Fruit fly (Drosophila melanogaster) whole organism, embryonic: ENCODE data around the gene CG13409.
A peak's percentile ranks its signal among the peaks of the same experiment; 100 is the strongest.

ENCODE experiments used
- Atf-2 ChIP-seq: fragments of 200-800 bp; sonication (Bioruptor generic); optimal IDR thresholded peaks from 2 replicates; lab custom pipeline; 2016; ENCODE audit warnings: missing biosample characterization, missing genetic modification characterization
- Atf6 ChIP-seq: fragments of 200-800 bp; sonication (Bioruptor generic); IDR thresholded peaks from 2 replicates; pipeline ENCODE4 v1.3.6; 2022; ENCODE audit warnings: missing biosample characterization, missing genetic modification characterization
- Bgb ChIP-seq: fragments of 200-800 bp; sonication (Bioruptor generic); IDR thresholded peaks from 2 replicates; pipeline ENCODE4 v1.3.6; 2022; ENCODE audit warnings: missing biosample characterization, missing genetic modification characterization; ENCODE audit not compliant: partially characterized antibody
- CG10654 ChIP-seq: fragments of 200-800 bp; sonication (Bioruptor generic); optimal IDR thresholded peaks from 2 replicates; lab custom pipeline; 2016; ENCODE audit warnings: missing biosample characterization, missing genetic modification characterization
- CG12391 ChIP-seq: fragments of 200-800 bp; sonication (Bioruptor generic); optimal IDR thresholded peaks from 3 replicates; lab custom pipeline; 2018; ENCODE audit warnings: missing biosample characterization, mild to moderate bottlenecking, missing genetic modification characterization, moderate library complexity
- CG12659 ChIP-seq: fragments of 200-800 bp; sonication (Bioruptor generic); optimal IDR thresholded peaks from 3 replicates; lab custom pipeline; 2017; ENCODE audit warnings: mild to moderate bottlenecking, missing biosample characterization, missing genetic modification reagents, missing genetic modification characterization
- CG12744 ChIP-seq: fragments of 200-800 bp; sonication (Bioruptor generic); optimal IDR thresholded peaks from 2 replicates; lab custom pipeline; 2016; ENCODE audit warnings: missing biosample characterization, missing genetic modification characterization
- CG16813 ChIP-seq: fragments of 200-800 bp; sonication (Bioruptor generic); IDR thresholded peaks from 3 replicates; pipeline ENCODE4 v1.3.6; 2022; ENCODE audit warnings: missing biosample characterization, missing genetic modification characterization; ENCODE audit not compliant: partially characterized antibody
- CG17612 ChIP-seq: fragments of 200-800 bp; sonication (Bioruptor generic); IDR thresholded peaks from 2 replicates; pipeline ENCODE4 v1.3.6; 2022; ENCODE audit warnings: missing biosample characterization, missing genetic modification characterization
- CG2712 ChIP-seq: fragments of 200-800 bp; optimal IDR thresholded peaks from 3 replicates; lab custom pipeline; 2019; ENCODE audit warnings: missing biosample characterization, mild to moderate bottlenecking, missing genetic modification characterization, moderate library complexity
- CG32532 ChIP-seq: fragments of 200-800 bp; sonication (Bioruptor generic); IDR thresholded peaks from 2 replicates; pipeline ENCODE4 v1.3.6; 2022; ENCODE audit warnings: missing biosample characterization, missing genetic modification characterization
- CG32767 ChIP-seq: fragments of 200-800 bp; sonication (Bioruptor generic); IDR thresholded peaks from 2 replicates; pipeline ENCODE4 v1.3.6; 2022; ENCODE audit warnings: missing biosample characterization, missing genetic modification characterization
- CG42726 ChIP-seq: fragments of 200-800 bp; sonication (Bioruptor generic); IDR thresholded peaks from 2 replicates; pipeline ENCODE4 v1.3.6; 2022; ENCODE audit warnings: missing biosample characterization, missing genetic modification characterization; ENCODE audit not compliant: partially characterized antibody
- CG43689 ChIP-seq: fragments of 200-800 bp; sonication (Bioruptor generic); IDR thresholded peaks from 2 replicates; pipeline ENCODE4 v1.3.6; 2022; ENCODE audit warnings: missing biosample characterization, missing genetic modification characterization
- CG4404 ChIP-seq: fragments of 200-800 bp; sonication (Bioruptor generic); IDR thresholded peaks from 2 replicates; pipeline ENCODE4 v1.3.6; 2022; ENCODE audit warnings: missing biosample characterization, missing genetic modification characterization
- CG4617 ChIP-seq: fragments of 200-800 bp; sonication (Bioruptor generic); optimal IDR thresholded peaks from 3 replicates; lab custom pipeline; 2016; ENCODE audit warnings: missing biosample characterization, missing genetic modification characterization, borderline replicate concordance
- CG6683 ChIP-seq: fragments of 200-800 bp; sonication (Bioruptor generic); optimal IDR thresholded peaks from 2 replicates; lab custom pipeline; 2017; ENCODE audit warnings: missing biosample characterization, mild to moderate bottlenecking, missing genetic modification characterization, missing genetic modification reagents
- CG9609 ChIP-seq: fragments of 200-800 bp; sonication (Bioruptor generic); optimal IDR thresholded peaks from 3 replicates; lab custom pipeline; 2016; ENCODE audit warnings: missing biosample characterization, missing genetic modification characterization
- CHES-1-like ChIP-seq: fragments of 200-800 bp; sonication (Bioruptor generic); optimal IDR thresholded peaks from 2 replicates; lab custom pipeline; 2016; ENCODE audit warnings: missing biosample characterization, missing genetic modification characterization
- D19B ChIP-seq: fragments of 200-800 bp; sonication (Bioruptor generic); optimal IDR thresholded peaks from 2 replicates; lab custom pipeline; 2017; ENCODE audit warnings: missing biosample characterization, mild to moderate bottlenecking, missing genetic modification characterization
- Gsc ChIP-seq: fragments of 200-800 bp; sonication (Bioruptor generic); IDR thresholded peaks from 2 replicates; pipeline ENCODE4 v1.3.6; 2022; ENCODE audit warnings: missing biosample characterization, missing genetic modification characterization
- HLH4C ChIP-seq: fragments of 200-800 bp; sonication (Bioruptor generic); IDR thresholded peaks from 3 replicates; pipeline ENCODE4 v1.3.6; 2022; ENCODE audit warnings: missing biosample characterization, missing genetic modification characterization; ENCODE audit not compliant: partially characterized antibody
- HLH54F ChIP-seq: fragments of 200-800 bp; sonication (Bioruptor generic); optimal IDR thresholded peaks from 3 replicates; lab custom pipeline; 2016; ENCODE audit warnings: missing biosample characterization, missing genetic modification characterization
- Meics ChIP-seq: fragments of 200-800 bp; sonication (Bioruptor generic); optimal IDR thresholded peaks from 2 replicates; lab custom pipeline; 2017; ENCODE audit warnings: missing biosample characterization, mild to moderate bottlenecking, missing genetic modification characterization
- Myb ChIP-seq: fragments of 200-800 bp; sonication (Bioruptor generic); optimal IDR thresholded peaks from 2 replicates; lab custom pipeline; 2016; ENCODE audit warnings: missing biosample characterization, missing genetic modification characterization
- NC2α ChIP-seq: fragments of 200-800 bp; sonication (Bioruptor generic); optimal IDR thresholded peaks from 2 replicates; lab custom pipeline; 2016; ENCODE audit warnings: missing biosample characterization, missing genetic modification characterization
- NFAT ChIP-seq: fragments of 200-800 bp; sonication (Bioruptor generic); IDR thresholded peaks from 2 replicates; pipeline ENCODE4 v1.3.6; 2022; ENCODE audit warnings: missing biosample characterization, missing genetic modification characterization
- Trl ChIP-seq, 3 experiments: fragments of >200 bp in 2 of 3; fragments of 200-800 bp in 1 of 3; sonication (Bioruptor generic) in 1 of 3; optimal IDR thresholded peaks; 2 replicates in 1 of 3; 3 replicates in 2 of 3; lab custom pipeline; 2016 to 2017; ENCODE audit warnings: missing biosample characterization in 1 of 3, missing genetic modification characterization in 1 of 3
- aop ChIP-seq: fragments of 200-800 bp; sonication (Bioruptor generic); IDR thresholded peaks from 2 replicates; pipeline ENCODE4 v1.3.6; 2022; ENCODE audit warnings: missing biosample characterization, missing genetic modification characterization
- croc ChIP-seq: fragments of 200-800 bp; sonication (Bioruptor generic); conservative IDR thresholded peaks from 3 replicates; pipeline ENCODE4 v1.3.6; 2022; ENCODE audit warnings: missing biosample characterization, missing genetic modification characterization
- jigr1 ChIP-seq: fragments of 200-800 bp; sonication (Bioruptor generic); IDR thresholded peaks from 3 replicates; pipeline ENCODE4 v1.3.6; 2022; ENCODE audit warnings: missing biosample characterization, missing genetic modification characterization
- mirr ChIP-seq: fragments of 200-800 bp; sonication (Bioruptor generic); optimal IDR thresholded peaks from 3 replicates; lab custom pipeline; 2018; ENCODE audit warnings: missing biosample characterization, mild to moderate bottlenecking, missing genetic modification characterization
- nmo ChIP-seq: fragments of 200-800 bp; sonication (Bioruptor generic); optimal IDR thresholded peaks from 2 replicates; lab custom pipeline; 2018; ENCODE audit warnings: missing biosample characterization, mild to moderate bottlenecking, missing genetic modification characterization, moderate library complexity
- pfk ChIP-seq: fragments of 200-800 bp; sonication (Bioruptor generic); optimal IDR thresholded peaks from 2 replicates; lab custom pipeline; 2018; ENCODE audit warnings: missing biosample characterization, mild to moderate bottlenecking, missing genetic modification characterization, moderate library complexity
- rib ChIP-seq: fragments of 200-800 bp; sonication (Bioruptor generic); IDR thresholded peaks from 2 replicates; pipeline ENCODE4 v1.3.6; 2022; ENCODE audit warnings: missing biosample characterization, missing genetic modification characterization
- schlank ChIP-seq: fragments of 200-800 bp; sonication (Bioruptor generic); optimal IDR thresholded peaks from 2 replicates; lab custom pipeline; 2018; ENCODE audit warnings: missing biosample characterization, mild to moderate bottlenecking, missing genetic modification characterization
- sna ChIP-seq: fragments of 200-800 bp; sonication (Bioruptor generic); IDR thresholded peaks from 2 replicates; pipeline ENCODE4 v1.3.6; 2022; ENCODE audit warnings: missing biosample characterization, missing genetic modification characterization; ENCODE audit not compliant: partially characterized antibody
- stwl ChIP-seq: fragments of 200-800 bp; sonication (Bioruptor generic); optimal IDR thresholded peaks from 3 replicates; lab custom pipeline; 2018; ENCODE audit warnings: missing biosample characterization, mild to moderate bottlenecking, missing genetic modification characterization, moderate library complexity
- ttk ChIP-seq: fragments of 200-800 bp; sonication (Bioruptor generic); IDR thresholded peaks from 2 replicates; pipeline ENCODE4 v2.1.2; 2022; ENCODE audit warnings: missing biosample characterization, missing genetic modification characterization
- unc-4 ChIP-seq: fragments of 200-800 bp; sonication (Bioruptor generic); IDR thresholded peaks from 2 replicates; pipeline ENCODE4 v1.3.6; 2022; ENCODE audit warnings: missing biosample characterization, missing genetic modification characterization; ENCODE audit not compliant: partially characterized antibody

CG13409 gene

DNA sequence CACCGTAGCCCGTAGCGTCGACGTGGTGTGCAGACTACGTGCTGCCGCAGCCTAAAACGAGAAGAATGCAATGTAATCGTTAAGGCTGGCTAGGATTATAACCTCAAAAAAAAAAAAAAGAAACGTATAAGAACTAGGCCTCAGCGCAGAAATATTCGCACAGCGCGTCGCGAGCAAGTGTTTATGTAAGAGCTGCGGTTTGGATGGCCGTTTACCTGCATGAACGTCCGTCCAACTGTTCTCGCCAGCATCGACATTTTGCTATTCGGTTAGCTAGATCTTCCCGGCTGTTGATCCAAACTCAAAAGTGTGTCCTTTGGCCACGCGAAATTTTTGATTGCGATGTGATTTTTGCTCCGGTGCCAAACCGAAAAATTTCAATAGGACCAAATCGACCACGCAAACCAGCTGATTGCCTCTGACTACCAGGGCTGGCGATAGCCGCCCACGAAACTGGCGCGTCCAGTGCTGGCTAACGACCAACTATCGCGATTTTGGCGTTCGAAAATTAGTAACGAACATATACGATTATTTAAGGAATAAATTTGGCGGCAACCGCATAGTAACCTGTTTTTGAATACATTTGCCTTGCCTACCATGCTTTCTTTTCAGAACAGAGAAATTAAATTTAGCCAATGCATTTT, 12.8 kb downstream of the CG13409 start, which contains the start of gene Idh3b (continued):
- TF ChIP-seq schlank (tag; lab: Kevin White, UChicago): peak; percentile 24
- peak; percentile 84 for TF ChIP-seq CHES-1-like (GFP tag; lab: Kevin White, UChicago)
- peak; percentile 88 for TF ChIP-seq Myb
- no peak for TF ChIP-seq mirr (GFP tag; lab: Kevin White, UChicago)
- TF ChIP-seq sna (GFP tag; lab: Robert Waterston, UW): peak; percentile 95
- peak; percentile 44; the same call in 1 of the 2 replicates for TF ChIP-seq CG4404 (GFP tag; lab: Robert Waterston, UW)
- TF ChIP-seq Trl (optimal IDR thresholded peaks at IDR 0.05; lab: Kevin White, UChicago): no peak
- TF ChIP-seq Trl (GFP tag; optimal IDR thresholded peaks at IDR 0.05; lab: Kevin White, UChicago): peak; percentile 78
- TF ChIP-seq unc-4 (GFP tag; lab: Robert Waterston, UW): peak; percentile 97
- peak; percentile 78 for TF ChIP-seq CG12659 (GFP tag; lab: Kevin White, UChicago)
- peak; percentile 64 for TF ChIP-seq CG12391 (tag; lab: Kevin White, UChicago)
- TF ChIP-seq CG32532 (GFP tag; lab: Robert Waterston, UW): peak; percentile 85
- no peak for TF ChIP-seq ttk (GFP tag; lab: Robert Waterston, UW)
- peak; percentile 57 for TF ChIP-seq CG9609 (GFP tag; lab: Kevin White, UChicago)
- TF ChIP-seq CG16813 (GFP tag; lab: Robert Waterston, UW): peak; percentile 92
- TF ChIP-seq rib (GFP tag; lab: Robert Waterston, UW): 0 out of 2 replicates have a peak, but pooled peaks have one; percentile 57
- TF ChIP-seq HLH4C (GFP tag; lab: Robert Waterston, UW): peak; percentile 84
- no peak for TF ChIP-seq nmo (GFP tag; lab: Kevin White, UChicago)
- peak; percentile 56 for TF ChIP-seq Atf6 (GFP tag; lab: Robert Waterston, UW)
- TF ChIP-seq CG6683 (GFP tag; lab: Kevin White, UChicago): no peak
- peak; percentile 62 for TF ChIP-seq CG2712
- no peak; the same call in 2 of the 3 replicates for TF ChIP-seq jigr1 (GFP tag; lab: Robert Waterston, UW)
- no peak; the same call in 1 of the 2 replicates for TF ChIP-seq CG42726 (GFP tag; lab: Robert Waterston, UW)
- TF ChIP-seq croc (GFP tag; lab: Robert Waterston, UW): peak; percentile 30; the same call in 1 of the 3 replicates
- TF ChIP-seq pfk: peak; percentile 42
- TF ChIP-seq CG32767 (GFP tag; lab: Robert Waterston, UW): no peak
- peak; percentile 64 for TF ChIP-seq CG4617 (GFP tag; lab: Kevin White, UChicago)
- peak; percentile 70 for TF ChIP-seq HLH54F (GFP tag; lab: Kevin White, UChicago)
- peak; percentile 86 for TF ChIP-seq stwl (tag; lab: Kevin White, UChicago)
- TF ChIP-seq Gsc (GFP tag; lab: Robert Waterston, UW): no peak
- TF ChIP-seq CG12744 (GFP tag; lab: Kevin White, UChicago): peak; percentile 61
- no peak; the same call in 1 of the 2 replicates for TF ChIP-seq CG43689 (GFP tag; lab: Robert Waterston, UW)
- no peak; the same call in 1 of the 2 replicates for TF ChIP-seq aop (GFP tag; lab: Robert Waterston, UW)
- peak; percentile 100 for TF ChIP-seq Meics (GFP tag; lab: Kevin White, UChicago)
- peak; percentile 29 for TF ChIP-seq D19B (GFP tag; lab: Kevin White, UChicago)
- TF ChIP-seq Atf-2 (GFP tag; lab: Kevin White, UChicago): peak; percentile 12
- TF ChIP-seq NFAT (GFP tag; lab: Robert Waterston, UW): peak; percentile 84; the same call in 1 of the 2 replicates
- TF ChIP-seq NC2α (GFP tag; lab: Kevin White, UChicago): peak; percentile 24
- peak; percentile 98 for TF ChIP-seq Bgb (GFP tag; lab: Robert Waterston, UW)
- peak; percentile 45 for TF ChIP-seq CG10654 (GFP tag; lab: Kevin White, UChicago)
- no peak for TF ChIP-seq CG17612
